Fruit fly (Drosophila melanogaster): ENCODE data around the gene pie.

The pie gene

DNA sequence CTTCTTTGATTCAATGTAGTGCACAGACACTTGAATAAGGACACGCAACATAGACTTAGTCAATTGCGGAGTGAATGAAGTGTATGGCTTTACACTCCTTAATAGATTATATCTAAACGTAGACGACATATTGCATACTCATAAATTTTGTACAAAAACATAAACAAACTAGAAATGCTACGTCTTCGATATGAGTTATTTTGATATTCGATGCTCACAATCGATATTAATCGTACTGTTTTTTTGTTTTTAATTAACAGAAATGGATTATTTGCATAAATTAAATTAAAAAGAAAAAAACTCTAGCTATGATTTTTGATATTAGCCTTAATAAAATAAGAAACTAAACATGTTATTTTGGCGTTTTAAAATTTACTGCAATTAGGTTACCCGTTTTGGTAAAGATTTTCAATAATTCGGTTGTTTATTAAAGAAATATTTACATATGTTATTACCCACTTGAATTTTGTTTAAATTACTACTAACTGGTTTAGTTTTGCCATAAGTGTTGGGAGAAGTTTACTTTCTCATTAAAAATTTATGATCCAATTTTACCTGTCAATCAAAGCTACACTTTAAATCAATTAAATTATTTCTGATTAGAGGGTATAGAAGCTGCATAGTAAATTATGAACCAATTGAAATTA is 17.4 kb downstream of the pie start, which contains the start of the genes CG17768, LSm-4 and Ir31a (continued):
- TF ChIP-seq bbx (GFP tag; IDR thresholded peaks at IDR 0.05; ENCODE audit: partially characterized antibody) (peak; percentile 82), Ets97D (GFP tag; optimal IDR thresholded peaks at IDR 0.05) (no peak), Scr (GFP tag; IDR thresholded peaks at IDR 0.05; ENCODE audit: partially characterized antibody) (peak; percentile 87), CG4617 (GFP tag; optimal IDR thresholded peaks at IDR 0.05; ENCODE audit: borderline replicate concordance) (peak; percentile 40), CG10274 (GFP tag; optimal IDR thresholded peaks at IDR 0.05) (no peak), zen2 (GFP tag; IDR thresholded peaks at IDR 0.05; ENCODE audit: partially characterized antibody) (peak; percentile 46; the same call in 1 of the 3 replicates), cad (GFP tag; optimal IDR thresholded peaks at IDR 0.05) (no peak), CG17612 (GFP tag; IDR thresholded peaks at IDR 0.05) (no peak), amos (GFP tag; IDR thresholded peaks at IDR 0.05; ENCODE audit: partially characterized antibody) (peak; percentile 83; the same call in 1 of the 2 replicates), ham (GFP tag; IDR thresholded peaks at IDR 0.05) (no peak), inv (GFP tag; IDR thresholded peaks at IDR 0.05; ENCODE audit: partially characterized antibody) (peak; percentile 60), crp (GFP tag; optimal IDR thresholded peaks at IDR 0.05) (no peak), CG11398 (GFP tag; optimal IDR thresholded peaks at IDR 0.05) (no peak), E2f2 (GFP tag; IDR thresholded peaks at IDR 0.05) (peak; percentile 19; the same call in 1 of the 2 replicates), zen (tag; optimal IDR thresholded peaks at IDR 0.05) (no peak), row (GFP tag; IDR thresholded peaks at IDR 0.05) (peak; percentile 54), CG2116 (GFP tag; optimal IDR thresholded peaks at IDR 0.05) (peak; percentile 26), nerfin-2 (GFP tag; IDR thresholded peaks at IDR 0.05; ENCODE audit: partially characterized antibody) (peak; percentile 49; the same call in 1 of the 2 replicates), Myb (GFP tag; optimal IDR thresholded peaks at IDR 0.05) (no peak), CG34224 (GFP tag; IDR thresholded peaks at IDR 0.05; ENCODE audit: partially characterized antibody) (peak; percentile 85), NC2α (GFP tag; optimal IDR thresholded peaks at IDR 0.05) (no peak), CG17568 (GFP tag; optimal IDR thresholded peaks at IDR 0.05) (no peak), tna (GFP tag; IDR thresholded peaks at IDR 0.05; ENCODE audit: partially characterized antibody) (peak; percentile 45; the same call in 1 of the 2 replicates), zfh1 (GFP tag; IDR thresholded peaks at IDR 0.05) (no peak), CG16813 (GFP tag; IDR thresholded peaks at IDR 0.05; ENCODE audit: partially characterized antibody) (peak; percentile 72), vvl (GFP tag; IDR thresholded peaks at IDR 0.05) (peak; percentile 84), sens (GFP tag) (peak; percentile 22), Opbp (GFP tag; IDR thresholded peaks at IDR 0.05; ENCODE audit: partially characterized antibody) (peak; percentile 60; the same call in 2 of the 3 replicates), stwl (tag; optimal IDR thresholded peaks at IDR 0.05) (peak; percentile 18), sens-2 (GFP tag; IDR thresholded peaks at IDR 0.05) (no peak), jigr1 (GFP tag; IDR thresholded peaks at IDR 0.05) (no peak; the same call in 2 of the 3 replicates), CG14860 (GFP tag; IDR thresholded peaks at IDR 0.05; ENCODE audit: partially characterized antibody) (peak; percentile 68), MBD-R2 (GFP tag; IDR thresholded peaks at IDR 0.05) (peak; percentile 46; the same call in 1 of the 2 replicates), CG30020 (tag; optimal IDR thresholded peaks at IDR 0.05) (peak; percentile 91), HLH4C (GFP tag; IDR thresholded peaks at IDR 0.05; ENCODE audit: partially characterized antibody) (peak; percentile 70), sna (GFP tag; IDR thresholded peaks at IDR 0.05; ENCODE audit: partially characterized antibody) (peak; percentile 66; the same call in 1 of the 2 replicates), CrebB (tag; optimal IDR thresholded peaks at IDR 0.05) (no peak), CG8924 (tag; optimal IDR thresholded peaks at IDR 0.05) (peak; percentile 25), Kr (GFP tag; optimal IDR thresholded peaks at IDR 0.05) (no peak), CG17912 (GFP tag; optimal IDR thresholded peaks at IDR 0.05) (no peak), Dll (GFP tag; IDR thresholded peaks at IDR 0.05; ENCODE audit: partially characterized antibody) (peak; percentile 85), CG6689 (GFP tag; IDR thresholded peaks at IDR 0.05) (no peak), CG10267 (tag; optimal IDR thresholded peaks at IDR 0.05) (peak; percentile 1), Jarid2 (GFP tag; optimal IDR thresholded peaks at IDR 0.05) (no peak)
